Fruit fly (Drosophila melanogaster) whole organism, embryonic: ENCODE results near the gene CG2157.

Experiments
- Aef1 ChIP-seq: fragments of 200-800 bp; sonication (Bioruptor generic); IDR thresholded peaks from 3 replicates; pipeline ENCODE4 v1.3.6; 2022; ENCODE audit warnings: missing biosample characterization, missing genetic modification characterization
- Awh ChIP-seq: fragments of 200-800 bp; sonication (Bioruptor generic); IDR thresholded peaks from 2 replicates; pipeline ENCODE4, ENCODE4 v1.3.6; 2022; ENCODE audit warnings: missing biosample characterization, missing genetic modification characterization
- B-H1 ChIP-seq: fragments of 200-800 bp; sonication (Bioruptor generic); IDR thresholded peaks from 3 replicates; pipeline ENCODE4 v1.3.6; 2022; ENCODE audit warnings: missing biosample characterization, missing genetic modification characterization
- CG10959 ChIP-seq: fragments of 200-800 bp; sonication (Bioruptor generic); IDR thresholded peaks from 2 replicates; pipeline ENCODE4 v1.3.6; 2022; ENCODE audit warnings: missing biosample characterization, missing genetic modification characterization
- CG12104 ChIP-seq: fragments of 200-800 bp; sonication (Bioruptor generic); optimal IDR thresholded peaks from 3 replicates; lab custom pipeline; 2016; ENCODE audit warnings: missing biosample characterization, missing genetic modification characterization
- CG1233 ChIP-seq: fragments of 200-800 bp; sonication (Bioruptor generic); optimal IDR thresholded peaks from 4 replicates; lab custom pipeline; 2018; ENCODE audit warnings: missing biosample characterization, mild to moderate bottlenecking, missing genetic modification characterization
- CG12391 ChIP-seq: fragments of 200-800 bp; sonication (Bioruptor generic); optimal IDR thresholded peaks from 3 replicates; lab custom pipeline; 2018; ENCODE audit warnings: missing biosample characterization, mild to moderate bottlenecking, missing genetic modification characterization, moderate library complexity
- CG15514 ChIP-seq: fragments of 200-800 bp; sonication (Bioruptor generic); optimal IDR thresholded peaks from 3 replicates; lab custom pipeline; 2017; ENCODE audit warnings: missing biosample characterization, missing genetic modification characterization, mild to moderate bottlenecking, moderate library complexity, missing genetic modification reagents
- CG1602 ChIP-seq: fragments of 200-800 bp; sonication (Bioruptor generic); optimal IDR thresholded peaks from 3 replicates; lab custom pipeline; 2016; ENCODE audit warnings: missing biosample characterization, missing genetic modification characterization
- CG17568 ChIP-seq: fragments of 200-800 bp; sonication (Bioruptor generic); optimal IDR thresholded peaks from 2 replicates; lab custom pipeline; 2018; ENCODE audit warnings: missing biosample characterization, mild to moderate bottlenecking, missing genetic modification characterization, moderate library complexity
- CG1792 ChIP-seq: fragments of 200-800 bp; sonication (Bioruptor generic); optimal IDR thresholded peaks from 2 replicates; lab custom pipeline; 2016; ENCODE audit warnings: missing biosample characterization, missing genetic modification characterization
- CG1832 ChIP-seq: fragments of 200-800 bp; sonication (Bioruptor generic); optimal IDR thresholded peaks from 2 replicates; lab custom pipeline; 2017; ENCODE audit warnings: missing biosample characterization, mild to moderate bottlenecking, missing genetic modification characterization, inconsistent platforms
- CG31388 ChIP-seq: fragments of 200-800 bp; sonication (Bioruptor generic); optimal IDR thresholded peaks from 2 replicates; lab custom pipeline; 2016; ENCODE audit warnings: missing biosample characterization, missing genetic modification characterization
- CG3726 ChIP-seq: fragments of 200-800 bp; sonication (Bioruptor generic); IDR thresholded peaks from 3 replicates; pipeline ENCODE4, ENCODE4 v1.3.6; 2022; ENCODE audit warnings: missing biosample characterization, missing genetic modification characterization
- CG4707 ChIP-seq: fragments of 200-800 bp; sonication (Bioruptor generic); optimal IDR thresholded peaks from 2 replicates; lab custom pipeline; 2018; ENCODE audit warnings: missing biosample characterization, mild to moderate bottlenecking, missing genetic modification characterization, moderate library complexity
- CG5953 ChIP-seq: fragments of 200-800 bp; sonication (Bioruptor generic); IDR thresholded peaks from 2 replicates; pipeline ENCODE4 v1.3.6; 2022; ENCODE audit warnings: missing biosample characterization, missing genetic modification characterization
- CG7745 ChIP-seq: fragments of 200-800 bp; sonication (Bioruptor generic); optimal IDR thresholded peaks from 2 replicates; lab custom pipeline; 2018; ENCODE audit warnings: missing biosample characterization, mild to moderate bottlenecking, missing genetic modification characterization, moderate library complexity
- CG7839 ChIP-seq: fragments of 200-800 bp; sonication (Bioruptor generic); optimal IDR thresholded peaks from 3 replicates; lab custom pipeline; 2018; ENCODE audit warnings: missing biosample characterization, mild to moderate bottlenecking, missing genetic modification characterization, moderate library complexity
- Camta ChIP-seq: fragments of 200-800 bp; sonication (Bioruptor generic); optimal IDR thresholded peaks from 2 replicates; lab custom pipeline; 2016; ENCODE audit warnings: missing biosample characterization, missing genetic modification characterization
- Deaf1 ChIP-seq: fragments of 200-800 bp; optimal IDR thresholded peaks from 3 replicates; lab custom pipeline; 2019; ENCODE audit warnings: missing biosample characterization, mild to moderate bottlenecking, missing genetic modification characterization, moderate library complexity
- Dip3 ChIP-seq: fragments of 200-800 bp; sonication (Bioruptor generic); optimal IDR thresholded peaks from 3 replicates; lab custom pipeline; 2016; ENCODE audit warnings: missing biosample characterization, missing genetic modification characterization
- Fer1 ChIP-seq: fragments of 200-800 bp; sonication (Bioruptor generic); optimal IDR thresholded peaks from 2 replicates; lab custom pipeline; 2017; ENCODE audit warnings: missing biosample characterization, mild to moderate bottlenecking, missing genetic modification characterization
- H2.0 ChIP-seq: fragments of 200-800 bp; sonication (Bioruptor generic); IDR thresholded peaks from 2 replicates; pipeline ENCODE4 v1.3.6; 2022; ENCODE audit warnings: missing biosample characterization, missing genetic modification characterization
- Hmx ChIP-seq: fragments of 200-800 bp; sonication (Bioruptor generic); optimal IDR thresholded peaks from 2 replicates; lab custom pipeline; 2016; ENCODE audit warnings: missing biosample characterization, missing genetic modification characterization
- Ravus ChIP-seq: fragments of 200-800 bp; sonication (Bioruptor generic); IDR thresholded peaks from 2 replicates; pipeline ENCODE4 v1.3.6; 2022; ENCODE audit warnings: missing biosample characterization, missing genetic modification characterization
- Sry-β ChIP-seq: fragments of 200-800 bp; sonication (Bioruptor generic); optimal IDR thresholded peaks from 2 replicates; lab custom pipeline; 2018; ENCODE audit warnings: missing biosample characterization, mild to moderate bottlenecking, missing genetic modification characterization, moderate library complexity
- Ssrp ChIP-seq: fragments of 200-800 bp; sonication (Bioruptor generic); optimal IDR thresholded peaks from 2 replicates; lab custom pipeline; 2018; ENCODE audit warnings: missing biosample characterization, mild to moderate bottlenecking, missing genetic modification characterization, moderate library complexity
- Tbp ChIP-seq: fragments of >200 bp; optimal IDR thresholded peaks from 2 replicates; lab custom pipeline; 2018; ENCODE audit warnings: missing biosample characterization, missing genetic modification characterization
- bcd ChIP-seq: fragments of 200-800 bp; sonication (Bioruptor generic); optimal IDR thresholded peaks from 2 replicates; lab custom pipeline; 2017; ENCODE audit warnings: missing biosample characterization, mild to moderate bottlenecking, missing genetic modification characterization
- br ChIP-seq: fragments of >200 bp; optimal IDR thresholded peaks from 2 replicates; lab custom pipeline; 2017
- danr ChIP-seq: fragments of 200-800 bp; sonication (Bioruptor generic); IDR thresholded peaks from 2 replicates; pipeline ENCODE4 v1.3.6; 2022; ENCODE audit warnings: missing biosample characterization, missing genetic modification characterization
- dmrt11E ChIP-seq: fragments of 200-800 bp; sonication (Bioruptor generic); optimal IDR thresholded peaks from 3 replicates; lab custom pipeline; 2018; ENCODE audit warnings: missing biosample characterization, mild to moderate bottlenecking, missing genetic modification characterization, moderate library complexity
- en ChIP-seq: fragments of 200-800 bp; sonication (Bioruptor generic); optimal IDR thresholded peaks from 2 replicates; lab custom pipeline; 2016; ENCODE audit warnings: missing biosample characterization, missing genetic modification characterization
- fu2 ChIP-seq: fragments of 200-800 bp; sonication (Bioruptor generic); optimal IDR thresholded peaks from 2 replicates; lab custom pipeline; 2016; ENCODE audit warnings: missing biosample characterization, missing genetic modification characterization
- insv ChIP-seq, 2 experiments: fragments of 200-800 bp; sonication (Bioruptor generic); optimal IDR thresholded peaks; 3 replicates each; lab custom pipeline; 2016 to 2018; ENCODE audit warnings: missing biosample characterization in 2 of 2, missing genetic modification characterization in 2 of 2
- ken ChIP-seq: fragments of 200-800 bp; sonication (Bioruptor generic); IDR thresholded peaks from 3 replicates; pipeline ENCODE4 v1.3.6; 2022; ENCODE audit warnings: missing biosample characterization, missing genetic modification characterization
- luna ChIP-seq: fragments of 200-800 bp; sonication (Bioruptor generic); optimal IDR thresholded peaks from 2 replicates; lab custom pipeline; 2016; ENCODE audit warnings: missing biosample characterization, missing genetic modification characterization
- maf-S ChIP-seq: fragments of 200-800 bp; sonication (Bioruptor generic); optimal IDR thresholded peaks from 2 replicates; lab custom pipeline; 2016; ENCODE audit warnings: missing biosample characterization, missing genetic modification characterization
- nmo ChIP-seq: fragments of 200-800 bp; sonication (Bioruptor generic); optimal IDR thresholded peaks from 2 replicates; lab custom pipeline; 2018; ENCODE audit warnings: missing biosample characterization, mild to moderate bottlenecking, missing genetic modification characterization, moderate library complexity
- nom ChIP-seq: fragments of 200-800 bp; sonication (Bioruptor generic); optimal IDR thresholded peaks from 2 replicates; lab custom pipeline; 2017; ENCODE audit warnings: missing biosample characterization, missing genetic modification characterization, mild to moderate bottlenecking, moderate library complexity, missing genetic modification reagents
- psq ChIP-seq: fragments of 200-800 bp; sonication (Bioruptor generic); optimal IDR thresholded peaks from 2 replicates; lab custom pipeline; 2017; ENCODE audit warnings: missing biosample characterization, missing genetic modification characterization
- pum ChIP-seq: fragments of 200-800 bp; sonication (Bioruptor generic); optimal IDR thresholded peaks from 2 replicates; lab custom pipeline; 2016; ENCODE audit warnings: missing biosample characterization, missing genetic modification characterization
- sens-2 ChIP-seq: fragments of 200-800 bp; sonication (Bioruptor generic); IDR thresholded peaks from 2 replicates; pipeline ENCODE4 v1.3.6; 2022; ENCODE audit warnings: missing biosample characterization, missing genetic modification characterization
- sim ChIP-seq: fragments of 200-800 bp; sonication (Bioruptor generic); IDR thresholded peaks from 2 replicates; pipeline ENCODE4 v1.3.6; 2022; ENCODE audit warnings: missing biosample characterization, missing genetic modification characterization
- sima ChIP-seq: fragments of 200-800 bp; sonication (Bioruptor generic); optimal IDR thresholded peaks from 2 replicates; lab custom pipeline; 2016; ENCODE audit warnings: missing biosample characterization, missing genetic modification characterization
- stc ChIP-seq: fragments of 200-800 bp; sonication (Bioruptor generic); IDR thresholded peaks from 2 replicates; pipeline ENCODE4 v1.3.6; 2022; ENCODE audit warnings: missing biosample characterization, missing genetic modification characterization
- tx ChIP-seq: fragments of 200-800 bp; sonication (Bioruptor generic); optimal IDR thresholded peaks from 2 replicates; lab custom pipeline; 2016; ENCODE audit warnings: missing biosample characterization, missing genetic modification characterization
- unc-4 ChIP-seq: fragments of 200-800 bp; sonication (Bioruptor generic); IDR thresholded peaks from 2 replicates; pipeline ENCODE4 v1.3.6; 2022; ENCODE audit warnings: missing biosample characterization, missing genetic modification characterization; ENCODE audit not compliant: partially characterized antibody
- usp ChIP-seq: fragments of >200 bp; optimal IDR thresholded peaks from 2 replicates; lab custom pipeline; 2017; ENCODE audit warnings: missing biosample characterization, missing genetic modification characterization
- wor ChIP-seq: fragments of 200-800 bp; sonication (Bioruptor generic); IDR thresholded peaks from 2 replicates; pipeline ENCODE4 v1.3.6; 2022; ENCODE audit warnings: missing biosample characterization, missing genetic modification characterization

CG2157 gene

DNA sequence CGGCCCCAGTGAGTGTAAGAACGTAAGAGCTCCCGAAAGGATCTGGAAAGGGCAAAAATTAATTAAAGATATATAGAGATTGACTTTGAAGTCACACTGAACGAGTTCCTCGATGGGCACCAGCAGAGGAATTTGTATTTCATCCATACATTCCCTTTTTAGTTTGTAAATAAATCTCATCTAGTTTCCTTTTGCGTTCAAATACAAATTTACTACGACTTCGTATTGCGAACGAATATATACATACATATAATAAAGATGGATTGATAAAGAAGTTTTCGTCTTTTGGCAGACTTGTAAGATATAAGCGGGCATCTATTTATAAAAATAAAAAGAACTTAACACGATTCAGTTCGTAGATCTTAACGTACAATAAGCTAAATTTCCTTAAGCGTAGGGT is 30.6 kb downstream of the CG2157 start, which contains the start of gene CG15208:
CG15208 (plus strand) TSS at position 301 of the 400 bp plus-strand sequence.
- TF ChIP-seq unc-4 (GFP tag; lab: Robert Waterston, UW), result 0 out of 2 replicates have a peak, but pooled peaks have one; percentile 1
- TF ChIP-seq fu2 (GFP tag; lab: Kevin White, UChicago), result no peak

DNA sequence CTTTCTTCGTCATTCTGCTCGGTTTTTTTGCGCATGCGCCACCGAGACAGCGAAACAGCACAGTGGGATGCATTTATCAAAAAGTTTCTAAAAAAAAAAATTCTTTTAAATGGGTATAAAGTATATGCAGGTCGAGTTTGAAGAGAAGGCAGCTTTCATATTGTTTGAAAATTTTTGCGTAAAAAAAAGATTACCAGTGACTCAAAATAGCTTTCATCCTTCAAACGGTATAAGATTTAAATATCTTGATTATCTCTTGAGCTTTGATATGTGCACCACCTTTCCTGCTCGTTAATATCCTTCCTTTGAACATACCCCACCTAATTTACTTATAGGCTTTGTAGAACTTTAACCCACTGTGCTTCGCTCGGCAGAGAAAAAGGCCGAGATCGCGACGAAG is 36.0 kb downstream of the CG2157 start:
- TF ChIP-seq br (no peak), dmrt11E (tag; lab: Kevin White, UChicago) (peak; percentile 80), Fer1 (peak; percentile 32), CG1792 (GFP tag; lab: Kevin White, UChicago) (peak; percentile 34), Awh (GFP tag; lab: Robert Waterston, UW) (no peak), Ssrp (tag; lab: Kevin White, UChicago) (peak; percentile 71), Hmx (peak; percentile 35), tx (peak; percentile 44), nom (GFP tag; lab: Kevin White, UChicago) (no peak), Camta (peak; percentile 54), CG12104 (GFP tag; lab: Kevin White, UChicago) (peak; percentile 54), CG4707 (peak; percentile 68), CG31388 (peak; percentile 0), Aef1 (GFP tag; lab: Robert Waterston, UW) (peak; percentile 53; the same call in 1 of the 3 replicates), CG7839 (tag; lab: Kevin White, UChicago) (peak; percentile 79), CG17568 (no peak), sima (GFP tag; lab: Kevin White, UChicago) (no peak), en (GFP tag; lab: Kevin White, UChicago) (peak; percentile 19), Tbp (GFP tag; lab: Kevin White, UChicago) (no peak), danr (GFP tag; lab: Robert Waterston, UW) (peak; percentile 19; the same call in 1 of the 2 replicates), wor (GFP tag; lab: Robert Waterston, UW) (peak; percentile 58), Deaf1 (tag; lab: Kevin White, UChicago) (peak; percentile 85), CG3726 (GFP tag; lab: Robert Waterston, UW) (0 out of 3 replicates have a peak, but pooled peaks have one; percentile 31), sens-2 (GFP tag; lab: Robert Waterston, UW) (0 out of 2 replicates have a peak, but pooled peaks have one; percentile 33), CG1233 (GFP tag; lab: Kevin White, UChicago) (peak; percentile 51), pum (GFP tag; lab: Kevin White, UChicago) (peak; percentile 44), stc (peak; percentile 16; the same call in 1 of the 2 replicates), Ravus (no peak), CG1602 (GFP tag; lab: Kevin White, UChicago) (peak; percentile 57), B-H1 (GFP tag; lab: Robert Waterston, UW) (no peak; the same call in 2 of the 3 replicates), Sry-β (GFP tag; lab: Kevin White, UChicago) (no peak), bcd (GFP tag; lab: Kevin White, UChicago) (peak; percentile 67), CG1832 (GFP tag; lab: Kevin White, UChicago) (no peak), sim (GFP tag; lab: Robert Waterston, UW) (no peak), insv (GFP tag; optimal IDR thresholded peaks at IDR 0.05; lab: Kevin White, UChicago) (no peak), maf-S (GFP tag; lab: Kevin White, UChicago) (peak; percentile 42), CG12391 (tag; lab: Kevin White, UChicago) (peak; percentile 63), H2.0 (0 out of 2 replicates have a peak, but pooled peaks have one; percentile 36), CG7745 (tag; lab: Kevin White, UChicago) (no peak), CG5953 (GFP tag; lab: Robert Waterston, UW) (no peak), psq (GFP tag; lab: Kevin White, UChicago) (no peak), CG15514 (GFP tag; lab: Kevin White, UChicago) (peak; percentile 18), Dip3 (peak; percentile 41), luna (GFP tag; lab: Kevin White, UChicago) (no peak), CG10959 (GFP tag; lab: Robert Waterston, UW) (no peak), ken (GFP tag; lab: Robert Waterston, UW) (0 out of 3 replicates have a peak, but pooled peaks have one; percentile 51), usp (GFP tag; lab: Kevin White, UChicago) (no peak), nmo (GFP tag; lab: Kevin White, UChicago) (peak; percentile 80)
